Fruit fly (Drosophila melanogaster): ENCODE data around the gene GNBP3.

DNA sequence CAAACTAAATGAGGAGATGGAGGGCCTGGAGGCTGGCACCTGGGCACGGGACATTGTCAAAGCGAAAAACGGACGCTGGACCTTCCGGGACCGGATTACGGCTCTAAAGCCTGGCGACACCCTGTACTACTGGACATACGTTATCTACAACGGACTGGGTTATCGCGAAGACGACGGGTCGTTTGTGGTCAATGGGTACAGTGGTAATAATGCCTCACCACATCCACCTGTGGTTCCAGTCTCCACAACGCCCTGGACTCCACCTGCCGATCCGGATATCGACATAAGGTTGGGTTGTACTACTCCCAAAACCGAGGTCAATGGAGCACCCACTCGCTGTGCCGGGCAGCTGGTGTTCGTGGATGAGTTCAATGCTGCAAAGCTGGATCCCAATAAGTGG lies 378 bp downstream of the GNBP3 start:
- no peak for TF ChIP-seq fd96Ca (GFP tag; IDR thresholded peaks at IDR 0.05)
- no peak for TF ChIP-seq rn (GFP tag; IDR thresholded peaks at IDR 0.05)
- TF ChIP-seq CG13204 (GFP tag; optimal IDR thresholded peaks at IDR 0.05): no peak
- TF ChIP-seq Pif1B (GFP tag; optimal IDR thresholded peaks at IDR 0.05): no peak
- no peak for TF ChIP-seq Snoo (tag; optimal IDR thresholded peaks at IDR 0.05)
- no peak for TF ChIP-seq CG8159 (tag; optimal IDR thresholded peaks at IDR 0.05)
- TF ChIP-seq CG32121 (GFP tag; IDR thresholded peaks at IDR 0.05): no peak

All from whole organism, pupa.